Fruit fly (Drosophila melanogaster): Measurements from ENCODE around the gene CG6005.

DNA sequence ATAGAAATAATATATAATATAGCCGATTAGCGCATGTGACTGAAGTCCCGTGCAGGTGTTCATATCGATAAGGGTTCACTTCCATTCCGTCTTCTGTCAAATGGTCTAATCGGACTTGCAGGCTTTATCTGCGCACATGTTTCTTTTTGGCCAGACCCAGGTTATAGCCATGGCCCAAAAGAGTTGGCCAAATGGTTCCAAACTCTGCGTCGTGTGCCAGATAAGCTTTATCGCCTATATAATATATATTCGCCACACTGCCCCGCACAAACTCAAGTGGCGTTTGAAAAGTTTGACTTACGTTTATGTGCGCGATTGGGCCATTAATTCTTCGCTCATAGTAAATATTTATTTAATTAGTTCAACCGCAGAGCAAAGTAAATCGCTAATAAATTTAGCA is 27.4 kb upstream of the CG6005 start:
- no peak for TF ChIP-seq CTCF (optimal IDR thresholded peaks at IDR 0.05)
- TF ChIP-seq CG8478 (optimal IDR thresholded peaks at IDR 0.05), result no peak

Data from S2 (cell line).